Worm (Caenorhabditis elegans) whole organism, midembryonic: ENCODE data around the gene set-3.

Experiments
- tab-1 ChIP-seq: fragments of 200-800 bp; sonication (Bioruptor generic); IDR thresholded peaks from 2 replicates; pipeline ENCODE4 v1.3.6; 2022; ENCODE audit warnings: missing genetic modification characterization, missing compliant biosample characterization
- ztf-23 ChIP-seq: fragments of 200-800 bp; sonication (Bioruptor generic); IDR thresholded peaks from 2 replicates; pipeline ENCODE4 v1.3.6; 2022; ENCODE audit warnings: missing genetic modification reagents, missing genetic modification characterization, missing compliant biosample characterization
- ztf-29 ChIP-seq: fragments of 200-800 bp; sonication (Bioruptor generic); IDR thresholded peaks from 2 replicates; pipeline ENCODE4 v1.3.6; 2022; ENCODE audit warnings: missing genetic modification reagents, missing genetic modification characterization, missing compliant biosample characterization

ce11 chrIII:9655802-9656201, 38.6 kb downstream of the set-3 start, which contains the start of gene C15H7.4:
- TF ChIP-seq ztf-23 (GFP tag; lab: Robert Waterston, UW) (no peak), tab-1 (GFP tag; lab: Robert Waterston, UW) (no peak), ztf-29 (GFP tag; lab: Robert Waterston, UW) (no peak)
